Fruit fly (Drosophila melanogaster) whole organism, adult: ENCODE results near the gene CG6431.

ENCODE experiments used
- CG5204 ChIP-seq: fragments of 200-800 bp; sonication (Bioruptor generic); optimal IDR thresholded peaks from 2 replicates; lab custom pipeline; 2016; ENCODE audit warnings: missing biosample characterization, missing genetic modification characterization
- Mnt ChIP-seq: fragments of 200-800 bp; sonication (Bioruptor generic); optimal IDR thresholded peaks from 2 replicates; lab custom pipeline; 2016; ENCODE audit warnings: missing biosample characterization, mild to moderate bottlenecking, missing genetic modification characterization
- toe ChIP-seq: fragments of 200-800 bp; sonication (Bioruptor generic); optimal IDR thresholded peaks from 2 replicates; lab custom pipeline; 2016; ENCODE audit warnings: missing biosample characterization, missing genetic modification characterization

DNA sequence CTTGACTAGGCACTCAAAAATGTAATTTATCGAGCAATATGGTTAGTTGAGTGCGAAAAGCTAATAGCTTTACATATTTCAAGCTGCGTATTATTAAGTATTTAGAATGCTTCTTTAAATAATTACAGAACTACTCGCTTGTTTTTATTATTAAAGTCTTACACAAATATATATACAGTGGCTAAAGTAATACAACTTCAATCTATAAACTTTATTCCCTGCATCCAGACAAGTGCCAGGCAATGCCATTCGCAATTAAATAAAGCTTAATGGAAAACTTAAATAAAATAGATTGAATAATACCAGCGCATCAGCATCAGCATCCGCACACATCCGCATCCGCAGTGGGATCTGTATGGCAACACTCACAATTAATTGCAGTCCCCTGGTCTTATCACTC lies 17.7 kb upstream of the CG6431 start:
- no peak for TF ChIP-seq toe (GFP tag; lab: Kevin White, UChicago)
- TF ChIP-seq CG5204 = no peak
- no peak for TF ChIP-seq Mnt
